Worm (Caenorhabditis elegans): ENCODE data around the gene ncx-1.

DNA sequence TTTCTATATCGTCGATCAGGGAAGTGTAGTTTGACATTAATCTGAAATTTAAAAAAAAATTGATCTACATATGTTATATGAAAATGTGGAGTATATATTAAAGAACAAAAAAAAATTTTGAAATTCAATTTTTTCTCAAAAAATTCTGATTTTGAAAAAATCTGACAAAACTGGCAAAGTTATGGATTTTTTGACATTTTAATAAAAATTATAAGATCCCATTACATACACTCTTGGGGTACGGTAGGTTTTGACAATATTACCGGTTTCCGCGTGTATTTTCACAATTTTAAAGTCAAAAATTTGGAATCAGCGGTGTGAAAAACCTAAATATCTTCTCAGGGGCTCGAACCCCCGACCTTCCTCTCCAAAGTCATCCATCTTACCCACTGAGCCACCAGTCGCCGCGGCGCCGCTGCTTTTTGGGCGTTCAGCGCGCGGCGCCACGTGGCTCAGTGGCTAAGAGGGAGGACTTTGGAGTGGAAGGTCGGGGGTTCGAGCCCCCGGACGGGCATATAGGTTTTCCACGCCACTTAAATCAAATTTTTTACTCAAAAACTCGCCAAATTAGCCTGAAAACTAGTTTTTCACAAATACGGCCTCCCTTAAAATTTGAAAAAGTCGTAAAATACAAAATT lies 18.1 kb upstream of the ncx-1 start, which contains the start of gene Y113G7A.14:
- TF ChIP-seq mdl-1 (tag; optimal IDR thresholded peaks at IDR 0.05) (no peak), snpc-4 (tag; optimal IDR thresholded peaks at IDR 0.05) (no peak), nhr-11 (tag; optimal IDR thresholded peaks at IDR 0.05) (no peak), F13H6.1 (tag; optimal IDR thresholded peaks at IDR 0.05) (no peak), ztf-4 (tag; optimal IDR thresholded peaks at IDR 0.05) (no peak), blmp-1 (tag; optimal IDR thresholded peaks at IDR 0.05; ENCODE audit: insufficient read depth) (no peak), lin-13 (GFP tag; optimal IDR thresholded peaks at IDR 0.05) (no peak), alr-1 (tag; optimal IDR thresholded peaks at IDR 0.05) (no peak), nhr-10 (tag; optimal IDR thresholded peaks at IDR 0.05) (no peak), unc-39 (tag; optimal IDR thresholded peaks at IDR 0.05) (no peak), ztf-11 (tag; optimal IDR thresholded peaks at IDR 0.05) (no peak), unc-62 (GFP tag; optimal IDR thresholded peaks at IDR 0.05) (no peak), C34F6.9 (tag; optimal IDR thresholded peaks at IDR 0.05) (no peak)
